Worm (Caenorhabditis elegans): ENCODE data around the gene orai-1.

- no peak for TF ChIP-seq tbx-37 (GFP tag; conservative IDR thresholded peaks at IDR 0.05)
- TF ChIP-seq ama-1 (optimal IDR thresholded peaks at IDR 0.05), result no peak
- no peak for TF ChIP-seq F13C5.2 (tag; optimal IDR thresholded peaks at IDR 0.05)
These were observed 41.5 kb downstream of the orai-1 start for ce11 chrIII:688083-688482.

All from whole organism, early embryonic.